Worm (Caenorhabditis elegans) whole organism, mixed stage, embryonic: ENCODE measurements around the gene kin-36.

Source experiments
- blmp-1 ChIP-seq: fragments of 150-350 bp; optimal IDR thresholded peaks from 2 replicates; lab custom pipeline; 2014; ENCODE audit warnings: missing biosample characterization, missing genetic modification characterization
- lsy-2 ChIP-seq: fragments of 150-350 bp; optimal IDR thresholded peaks from 2 replicates; lab custom pipeline; 2014; ENCODE audit warnings: missing biosample characterization, missing genetic modification characterization
- mep-1 ChIP-seq: fragments of 150-350 bp; optimal IDR thresholded peaks from 2 replicates; lab custom pipeline; 2017; ENCODE audit warnings: missing biosample characterization, missing genetic modification reagents, missing genetic modification characterization, inconsistent platforms
- nhr-12 ChIP-seq: fragments of 150-350 bp; optimal IDR thresholded peaks from 2 replicates; lab custom pipeline; 2014; ENCODE audit warnings: missing biosample characterization, missing genetic modification characterization
- sptf-1 ChIP-seq: sonication (generic microtip); optimal IDR thresholded peaks from 2 replicates; lab custom pipeline; 2017; ENCODE audit warnings: mild to moderate bottlenecking, missing genetic modification characterization, moderate library complexity, missing compliant biosample characterization

DNA sequence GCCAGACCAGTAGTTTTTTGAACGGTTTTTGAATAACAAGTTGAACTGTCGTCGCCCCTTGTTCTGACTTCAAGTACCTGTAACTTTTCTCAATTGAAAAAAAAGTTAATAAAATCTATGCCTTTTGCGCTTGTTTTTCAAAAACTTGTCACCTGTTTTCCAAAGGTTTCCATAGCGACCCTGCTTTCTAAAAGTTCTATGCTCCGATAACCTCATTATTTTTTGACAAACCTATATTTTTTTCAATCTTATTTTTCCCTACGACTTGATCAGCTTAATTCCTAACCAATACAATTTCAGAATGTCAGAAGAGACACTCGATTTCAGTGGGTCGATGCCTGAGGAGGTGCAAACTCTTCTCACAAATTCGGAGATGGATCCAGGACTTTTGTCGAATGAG, 31.4 kb upstream of the kin-36 start, which contains the start of gene F29B9.8:
- TF ChIP-seq lsy-2 (tag; lab: Kevin White, UChicago) (no peak), nhr-12 (tag; lab: Kevin White, UChicago) (no peak), blmp-1 (tag; lab: Kevin White, UChicago) (no peak), mep-1 (tag; lab: Kevin White, UChicago) (no peak), sptf-1 (tag; lab: Kevin White, UChicago) (no peak)
